Fruit fly (Drosophila melanogaster) whole organism, pupa: Measurements from ENCODE around the gene Slc25A46b.

Experiments used
- CG10348 ChIP-seq: fragments of 200-800 bp; sonication (Bioruptor generic); IDR thresholded peaks from 2 replicates; pipeline ENCODE4 v1.3.6; 2022; ENCODE audit warnings: missing biosample characterization, missing genetic modification characterization
- CG12605 ChIP-seq: fragments of 200-800 bp; sonication (Bioruptor generic); IDR thresholded peaks from 2 replicates; pipeline ENCODE4 v1.3.6; 2022; ENCODE audit warnings: missing biosample characterization, missing genetic modification characterization
- CG13204 ChIP-seq: fragments of 200-800 bp; sonication (Bioruptor generic); optimal IDR thresholded peaks from 2 replicates; lab custom pipeline; 2018; ENCODE audit warnings: missing biosample characterization, mild to moderate bottlenecking, missing genetic modification characterization, moderate library complexity
- CG14655 ChIP-seq: fragments of 200-800 bp; sonication (Bioruptor generic); optimal IDR thresholded peaks from 3 replicates; lab custom pipeline; 2017; ENCODE audit warnings: mild to moderate bottlenecking, missing biosample characterization, missing genetic modification reagents, missing genetic modification characterization
- CG15710 ChIP-seq: fragments of 200-800 bp; sonication (Bioruptor generic); optimal IDR thresholded peaks from 2 replicates; lab custom pipeline; 2018; ENCODE audit warnings: missing biosample characterization, mild to moderate bottlenecking, missing genetic modification characterization, moderate library complexity
- CG17806 ChIP-seq: fragments of 200-800 bp; sonication (Bioruptor generic); optimal IDR thresholded peaks from 2 replicates; lab custom pipeline; 2018; ENCODE audit warnings: missing biosample characterization, mild to moderate bottlenecking, missing genetic modification characterization, moderate library complexity
- CG32121 ChIP-seq: fragments of 200-800 bp; sonication (Bioruptor generic); IDR thresholded peaks from 2 replicates; pipeline ENCODE4 v1.3.6; 2022; ENCODE audit warnings: missing biosample characterization, missing genetic modification characterization
- CG34367 ChIP-seq: fragments of 200-800 bp; sonication (Bioruptor generic); optimal IDR thresholded peaks from 2 replicates; lab custom pipeline; 2018; ENCODE audit warnings: missing biosample characterization, mild to moderate bottlenecking, missing genetic modification characterization
- CG4496 ChIP-seq: fragments of 200-800 bp; sonication (Bioruptor generic); IDR thresholded peaks from 3 replicates; pipeline ENCODE4 v1.3.6; 2022; ENCODE audit warnings: missing biosample characterization, missing genetic modification characterization
- CG8159 ChIP-seq: fragments of 200-800 bp; sonication (Bioruptor generic); optimal IDR thresholded peaks from 3 replicates; lab custom pipeline; 2018; ENCODE audit warnings: missing biosample characterization, mild to moderate bottlenecking, missing genetic modification characterization, moderate library complexity
- CG8301 ChIP-seq: fragments of 200-800 bp; sonication (Bioruptor generic); optimal IDR thresholded peaks from 2 replicates; lab custom pipeline; 2018; ENCODE audit warnings: missing biosample characterization, mild to moderate bottlenecking, missing genetic modification characterization
- CG9948 ChIP-seq: fragments of 200-800 bp; sonication (Bioruptor generic); optimal IDR thresholded peaks from 2 replicates; lab custom pipeline; 2018; ENCODE audit warnings: missing biosample characterization, mild to moderate bottlenecking, missing genetic modification characterization, moderate library complexity
- D1 ChIP-seq: fragments of 200-800 bp; sonication (Bioruptor generic); optimal IDR thresholded peaks from 2 replicates; lab custom pipeline; 2018; ENCODE audit warnings: missing biosample characterization, mild to moderate bottlenecking, missing genetic modification characterization, moderate library complexity
- EcR ChIP-seq: fragments of 200-800 bp; sonication (Bioruptor generic); optimal IDR thresholded peaks from 3 replicates; lab custom pipeline; 2019; ENCODE audit warnings: missing biosample characterization, missing genetic modification characterization, mild to moderate bottlenecking, moderate library complexity, missing genetic modification reagents
- Ets98B ChIP-seq: fragments of 200-800 bp; sonication (Bioruptor generic); IDR thresholded peaks from 2 replicates; pipeline ENCODE4 v1.3.6; 2022; ENCODE audit warnings: missing biosample characterization, missing genetic modification characterization
- Pif1A ChIP-seq: fragments of 200-800 bp; sonication (Bioruptor generic); optimal IDR thresholded peaks from 3 replicates; lab custom pipeline; 2016; ENCODE audit warnings: missing biosample characterization, missing genetic modification characterization
- Pif1B ChIP-seq: fragments of 200-800 bp; sonication (Bioruptor generic); optimal IDR thresholded peaks from 3 replicates; lab custom pipeline; 2016; ENCODE audit warnings: missing biosample characterization, missing genetic modification characterization
- Snoo ChIP-seq: fragments of 200-800 bp; sonication (Bioruptor generic); optimal IDR thresholded peaks from 3 replicates; lab custom pipeline; 2017; ENCODE audit warnings: missing biosample characterization, mild to moderate bottlenecking, missing genetic modification characterization, inconsistent platforms
- fd96Ca ChIP-seq: fragments of 200-800 bp; sonication (Bioruptor generic); IDR thresholded peaks from 3 replicates; pipeline ENCODE4 v1.3.6; 2022; ENCODE audit warnings: missing biosample characterization, missing genetic modification characterization
- gl ChIP-seq: fragments of 200-800 bp; sonication (Bioruptor generic); optimal IDR thresholded peaks from 2 replicates; lab custom pipeline; 2018; ENCODE audit warnings: missing biosample characterization, mild to moderate bottlenecking, missing genetic modification characterization
- rn ChIP-seq: fragments of 200-800 bp; sonication (Bioruptor generic); IDR thresholded peaks from 2 replicates; pipeline ENCODE4 v1.3.6; 2022; ENCODE audit warnings: missing biosample characterization, missing genetic modification characterization

The Slc25A46b gene

dm6 chr2L:18134615-18135014, 38.2 kb downstream of the Slc25A46b start:
- no peak for TF ChIP-seq CG15710 (tag; lab: Kevin White, UChicago)
- TF ChIP-seq EcR (GFP tag; lab: Kevin White, UChicago), result peak; percentile 93

- no peak for TF ChIP-seq CG14655
- TF ChIP-seq D1 (tag; lab: Kevin White, UChicago), result no peak
- TF ChIP-seq CG8159 (tag; lab: Kevin White, UChicago), result no peak
- no peak for TF ChIP-seq CG34367 (tag; lab: Kevin White, UChicago)
- no peak for TF ChIP-seq Snoo (tag; lab: Kevin White, UChicago)
- no peak for TF ChIP-seq Pif1A (GFP tag; lab: Kevin White, UChicago)
- TF ChIP-seq CG4496, result no peak; the same call in 2 of the 3 replicates
- TF ChIP-seq CG13204 (GFP tag; lab: Kevin White, UChicago), result no peak
- TF ChIP-seq CG10348, result no peak
- TF ChIP-seq EcR (GFP tag; lab: Kevin White, UChicago), result no peak
- no peak for TF ChIP-seq CG17806 (tag; lab: Kevin White, UChicago)
- no peak for TF ChIP-seq CG32121 (GFP tag; lab: Robert Waterston, UW)
- TF ChIP-seq Ets98B (GFP tag; lab: Robert Waterston, UW), result no peak
- TF ChIP-seq rn, result no peak
- TF ChIP-seq CG9948, result no peak
These were observed 40.1 kb downstream of the Slc25A46b start for dm6 chr2L:18136427-18136857.

dm6 chr2L:18137591-18138247, 41.4 kb downstream of the Slc25A46b start, which contains the start of gene kel:
Gene kel (minus strand): TSS chr2L:18138083.
- TF ChIP-seq Pif1A (GFP tag; lab: Kevin White, UChicago) (no peak), Snoo (tag; lab: Kevin White, UChicago) (peak; percentile 31), gl (tag; lab: Kevin White, UChicago) (peak; percentile 33), fd96Ca (GFP tag; lab: Robert Waterston, UW) (0 out of 3 replicates have a peak, but pooled peaks have one; percentile 34), CG15710 (tag; lab: Kevin White, UChicago) (no peak), EcR (GFP tag; lab: Kevin White, UChicago) (peak; percentile 19), D1 (tag; lab: Kevin White, UChicago) (peak; percentile 85), CG8159 (tag; lab: Kevin White, UChicago) (no peak)

- TF ChIP-seq CG4496, result no peak
- TF ChIP-seq Pif1A (GFP tag; lab: Kevin White, UChicago), result no peak
- TF ChIP-seq Pif1B (GFP tag; lab: Kevin White, UChicago), result no peak
- TF ChIP-seq EcR (GFP tag; lab: Kevin White, UChicago), result no peak
- no peak for TF ChIP-seq CG17806 (tag; lab: Kevin White, UChicago)
- TF ChIP-seq Ets98B (GFP tag; lab: Robert Waterston, UW), result no peak
- no peak for TF ChIP-seq CG10348
- no peak for TF ChIP-seq CG32121 (GFP tag; lab: Robert Waterston, UW)
These were observed 44.2 kb downstream of the Slc25A46b start for dm6 chr2L:18140544-18140943.

dm6 chr2L:18141471-18142345, 45.3 kb downstream of the Slc25A46b start:
- peak; percentile 48 for TF ChIP-seq CG9948
- TF ChIP-seq CG15710 (tag; lab: Kevin White, UChicago), result peak; percentile 45
- TF ChIP-seq gl (tag; lab: Kevin White, UChicago), result peak; percentile 20
- TF ChIP-seq Ets98B (GFP tag; lab: Robert Waterston, UW), result peak; percentile 79
- peak; percentile 70; the same call in 2 of the 3 replicates for TF ChIP-seq fd96Ca (GFP tag; lab: Robert Waterston, UW)
- peak; percentile 46 for TF ChIP-seq rn
- TF ChIP-seq CG17806 (tag; lab: Kevin White, UChicago), result peak; percentile 50
- peak; percentile 71 for TF ChIP-seq Pif1A (GFP tag; lab: Kevin White, UChicago)
- peak; percentile 57 for TF ChIP-seq Snoo (tag; lab: Kevin White, UChicago)
- TF ChIP-seq CG14655, result no peak
- peak; percentile 93 for TF ChIP-seq CG13204 (GFP tag; lab: Kevin White, UChicago)
- peak; percentile 77 for TF ChIP-seq CG4496
- TF ChIP-seq D1 (tag; lab: Kevin White, UChicago), result peak; percentile 21
- no peak for TF ChIP-seq CG10348
- peak; percentile 62; the same call in 1 of the 2 replicates for TF ChIP-seq CG12605
- peak; percentile 62 for TF ChIP-seq CG8159 (tag; lab: Kevin White, UChicago)
- peak; percentile 42 for TF ChIP-seq EcR (GFP tag; lab: Kevin White, UChicago)
- peak; percentile 76 for TF ChIP-seq CG8301 (tag; lab: Kevin White, UChicago)
- TF ChIP-seq CG34367 (tag; lab: Kevin White, UChicago), result peak; percentile 30
- peak; percentile 50 for TF ChIP-seq Pif1B (GFP tag; lab: Kevin White, UChicago)
- peak; percentile 77 for TF ChIP-seq CG32121 (GFP tag; lab: Robert Waterston, UW)
- TF ChIP-seq, all 21 proteins: peak for 19
